Fruit fly (Drosophila melanogaster): Measurements from ENCODE around the gene CG10657.
A peak's percentile ranks its signal among the peaks of the same experiment; 100 is the strongest.

The CG10657 gene

dm6 chr3L:12463580-12463979, 33.4 kb downstream of the CG10657 start:
- TF ChIP-seq Pif1B (GFP tag; optimal IDR thresholded peaks at IDR 0.05) (no peak), CG17806 (tag; optimal IDR thresholded peaks at IDR 0.05) (no peak), CG15710 (tag; optimal IDR thresholded peaks at IDR 0.05) (no peak), CG34367 (tag; optimal IDR thresholded peaks at IDR 0.05) (no peak), EcR (GFP tag; optimal IDR thresholded peaks at IDR 0.05) (no peak), rn (GFP tag; IDR thresholded peaks at IDR 0.05) (no peak), CG13204 (GFP tag; optimal IDR thresholded peaks at IDR 0.05) (no peak)

dm6 chr3L:12461953-12462352, 35.1 kb downstream of the CG10657 start:
- TF ChIP-seq fd96Ca (GFP tag; IDR thresholded peaks at IDR 0.05) = no peak
- no peak for TF ChIP-seq Ets98B (GFP tag; IDR thresholded peaks at IDR 0.05)
- no peak for TF ChIP-seq rn (GFP tag; IDR thresholded peaks at IDR 0.05)
- no peak for TF ChIP-seq CG10348 (GFP tag; IDR thresholded peaks at IDR 0.05)
- no peak for TF ChIP-seq D1 (tag; optimal IDR thresholded peaks at IDR 0.05)
- TF ChIP-seq CG9948 (tag; optimal IDR thresholded peaks at IDR 0.05) = no peak
- no peak for TF ChIP-seq gl (tag; optimal IDR thresholded peaks at IDR 0.05)
- TF ChIP-seq EcR (GFP tag; optimal IDR thresholded peaks at IDR 0.05) = no peak
- no peak for TF ChIP-seq Pif1A (GFP tag; optimal IDR thresholded peaks at IDR 0.05)
- TF ChIP-seq Pif1B (GFP tag; optimal IDR thresholded peaks at IDR 0.05) = no peak
- TF ChIP-seq CG34367 (tag; optimal IDR thresholded peaks at IDR 0.05) = no peak
- TF ChIP-seq CG32121 (GFP tag; IDR thresholded peaks at IDR 0.05) = no peak
- TF ChIP-seq CG13204 (GFP tag; optimal IDR thresholded peaks at IDR 0.05) = no peak
- TF ChIP-seq CG8301 (tag; optimal IDR thresholded peaks at IDR 0.05) = no peak
- no peak for TF ChIP-seq CG15710 (tag; optimal IDR thresholded peaks at IDR 0.05)
- no peak for TF ChIP-seq CG8159 (tag; optimal IDR thresholded peaks at IDR 0.05)
- TF ChIP-seq Snoo (tag; optimal IDR thresholded peaks at IDR 0.05) = no peak
- TF ChIP-seq CG4496 (GFP tag; IDR thresholded peaks at IDR 0.05) = no peak
- no peak for TF ChIP-seq CG17806 (tag; optimal IDR thresholded peaks at IDR 0.05)

- TF ChIP-seq CG8301 (tag; optimal IDR thresholded peaks at IDR 0.05) (peak; percentile 63), CG17806 (tag; optimal IDR thresholded peaks at IDR 0.05) (peak; percentile 73), gl (tag; optimal IDR thresholded peaks at IDR 0.05) (no peak), CG4496 (GFP tag; IDR thresholded peaks at IDR 0.05) (no peak), Pif1B (GFP tag; optimal IDR thresholded peaks at IDR 0.05) (peak; percentile 35), rn (GFP tag; IDR thresholded peaks at IDR 0.05) (peak; percentile 11; the same call in 1 of the 2 replicates), Snoo (tag; optimal IDR thresholded peaks at IDR 0.05) (peak; percentile 36), CG10348 (GFP tag; IDR thresholded peaks at IDR 0.05) (no peak), CG12605 (GFP tag; IDR thresholded peaks at IDR 0.05) (no peak), CG34367 (tag; optimal IDR thresholded peaks at IDR 0.05) (peak; percentile 44), CG32121 (GFP tag; IDR thresholded peaks at IDR 0.05) (no peak), CG13204 (GFP tag; optimal IDR thresholded peaks at IDR 0.05) (no peak), CG8159 (tag; optimal IDR thresholded peaks at IDR 0.05) (peak; percentile 85), CG15710 (tag; optimal IDR thresholded peaks at IDR 0.05) (peak; percentile 69), D1 (tag; optimal IDR thresholded peaks at IDR 0.05) (peak; percentile 64), Pif1A (GFP tag; optimal IDR thresholded peaks at IDR 0.05) (peak; percentile 57), fd96Ca (GFP tag; IDR thresholded peaks at IDR 0.05) (no peak), CG14655 (GFP tag; optimal IDR thresholded peaks at IDR 0.05) (peak; percentile 67), EcR (GFP tag; optimal IDR thresholded peaks at IDR 0.05) (no peak), Ets98B (GFP tag; IDR thresholded peaks at IDR 0.05) (no peak), CG9948 (tag; optimal IDR thresholded peaks at IDR 0.05) (peak; percentile 75)
These were observed 39.9 kb downstream of the CG10657 start for dm6 chr3L:12456916-12457662.

dm6 chr3L:12455034-12455433, 42.0 kb downstream of the CG10657 start:
- TF ChIP-seq CG8301 (tag; optimal IDR thresholded peaks at IDR 0.05) = peak; percentile 24
- peak; percentile 67 for TF ChIP-seq CG15710 (tag; optimal IDR thresholded peaks at IDR 0.05)
- TF ChIP-seq CG14655 (GFP tag; optimal IDR thresholded peaks at IDR 0.05) = peak; percentile 40
- TF ChIP-seq fd96Ca (GFP tag; IDR thresholded peaks at IDR 0.05) = no peak
- TF ChIP-seq rn (GFP tag; IDR thresholded peaks at IDR 0.05) = no peak
- TF ChIP-seq CG4496 (GFP tag; IDR thresholded peaks at IDR 0.05) = no peak
- TF ChIP-seq Ets98B (GFP tag; IDR thresholded peaks at IDR 0.05) = no peak
- peak; percentile 70 for TF ChIP-seq CG8159 (tag; optimal IDR thresholded peaks at IDR 0.05)
- no peak for TF ChIP-seq EcR (GFP tag; optimal IDR thresholded peaks at IDR 0.05)
- peak; percentile 33 for TF ChIP-seq CG34367 (tag; optimal IDR thresholded peaks at IDR 0.05)
- no peak for TF ChIP-seq CG12605 (GFP tag; IDR thresholded peaks at IDR 0.05)
- no peak for TF ChIP-seq Snoo (tag; optimal IDR thresholded peaks at IDR 0.05)
- TF ChIP-seq D1 (tag; optimal IDR thresholded peaks at IDR 0.05) = no peak
- TF ChIP-seq CG32121 (GFP tag; IDR thresholded peaks at IDR 0.05) = no peak
- peak; percentile 22 for TF ChIP-seq CG9948 (tag; optimal IDR thresholded peaks at IDR 0.05)
- peak; percentile 37 for TF ChIP-seq CG17806 (tag; optimal IDR thresholded peaks at IDR 0.05)
- TF ChIP-seq gl (tag; optimal IDR thresholded peaks at IDR 0.05) = no peak
- peak; percentile 29 for TF ChIP-seq CG13204 (GFP tag; optimal IDR thresholded peaks at IDR 0.05)
- peak; percentile 33 for TF ChIP-seq Pif1A (GFP tag; optimal IDR thresholded peaks at IDR 0.05)
- TF ChIP-seq CG10348 (GFP tag; IDR thresholded peaks at IDR 0.05) = no peak
- TF ChIP-seq Pif1B (GFP tag; optimal IDR thresholded peaks at IDR 0.05) = no peak

dm6 chr3L:12453529-12453928, 43.5 kb downstream of the CG10657 start:
- TF ChIP-seq CG8301 (tag; optimal IDR thresholded peaks at IDR 0.05) (no peak), CG8159 (tag; optimal IDR thresholded peaks at IDR 0.05) (peak; percentile 24)

dm6 chr3L:12447501-12447900, 49.5 kb downstream of the CG10657 start:
- TF ChIP-seq CG8159 (tag; optimal IDR thresholded peaks at IDR 0.05) = peak; percentile 16
- TF ChIP-seq CG32121 (GFP tag; IDR thresholded peaks at IDR 0.05) = no peak

Data from whole organism, pupa.